Worm (Caenorhabditis elegans) whole organism, midembryonic: ENCODE data around the gene W03F8.6.

Experiments used
- T22C8.4 ChIP-seq: fragments of 200-800 bp; sonication (Bioruptor generic); IDR thresholded peaks from 2 replicates; pipeline ENCODE4 v1.3.6; 2022; ENCODE audit warnings: missing genetic modification characterization, missing compliant biosample characterization
- cog-1 ChIP-seq: sonication (generic microtip); optimal IDR thresholded peaks from 2 replicates; lab custom pipeline; 2016; ENCODE audit warnings: missing genetic modification characterization, missing compliant biosample characterization
- flt-1 ChIP-seq: fragments of 200-800 bp; sonication (Bioruptor generic); IDR thresholded peaks from 2 replicates; pipeline ENCODE4 v1.3.6; 2022; ENCODE audit warnings: missing genetic modification characterization, missing compliant biosample characterization
- klf-2 ChIP-seq: fragments of 200-800 bp; sonication (Bioruptor generic); conservative IDR thresholded peaks from 2 replicates; pipeline ENCODE4 v1.3.6; 2022; ENCODE audit warnings: missing genetic modification reagents, missing genetic modification characterization, missing compliant biosample characterization
- med-1 ChIP-seq: sonication (generic microtip); optimal IDR thresholded peaks from 2 replicates; lab custom pipeline; 2017; ENCODE audit warnings: missing genetic modification characterization, mild to moderate bottlenecking, missing compliant biosample characterization, antibody characterized with exemption, missing genetic modification reagents; ENCODE audit not compliant: insufficient read depth
- ref-1 ChIP-seq: fragments of 200-800 bp; sonication (Bioruptor generic); conservative IDR thresholded peaks from 2 replicates; pipeline ENCODE4 v1.3.6; 2022; ENCODE audit warnings: missing genetic modification reagents, missing genetic modification characterization, missing compliant biosample characterization
- tab-1 ChIP-seq: fragments of 200-800 bp; sonication (Bioruptor generic); IDR thresholded peaks from 2 replicates; pipeline ENCODE4 v1.3.6; 2022; ENCODE audit warnings: missing genetic modification characterization, missing compliant biosample characterization
- ztf-23 ChIP-seq: fragments of 200-800 bp; sonication (Bioruptor generic); IDR thresholded peaks from 2 replicates; pipeline ENCODE4 v1.3.6; 2022; ENCODE audit warnings: missing genetic modification reagents, missing genetic modification characterization, missing compliant biosample characterization
- ztf-29 ChIP-seq: fragments of 200-800 bp; sonication (Bioruptor generic); IDR thresholded peaks from 2 replicates; pipeline ENCODE4 v1.3.6; 2022; ENCODE audit warnings: missing genetic modification reagents, missing genetic modification characterization, missing compliant biosample characterization

ce11 chrIV:5230530-5230929 is 44.1 kb upstream of the W03F8.6 start, which contains the start of gene thn-5:
- TF ChIP-seq T22C8.4 (no peak), ztf-23 (no peak), ztf-29 (no peak), flt-1 (GFP tag; lab: Robert Waterston, UW) (no peak), cog-1 (tag; lab: Kevin White, UChicago) (no peak), tab-1 (GFP tag; lab: Robert Waterston, UW) (no peak), ref-1 (GFP tag; lab: Robert Waterston, UW) (no peak), klf-2 (GFP tag; lab: Robert Waterston, UW) (no peak), med-1 (GFP tag; lab: Kevin White, UChicago) (no peak)
